Worm (Caenorhabditis elegans) whole organism, L1 larva: ENCODE measurements around the gene C45B11.2.

Experiments
- C16A3.4 ChIP-seq: fragments of 150-350 bp; optimal IDR thresholded peaks from 2 replicates; lab custom pipeline; 2014; ENCODE audit warnings: missing biosample characterization, missing genetic modification characterization
- F16B12.6 ChIP-seq: fragments of 150-350 bp; optimal IDR thresholded peaks from 2 replicates; lab custom pipeline; 2014; ENCODE audit warnings: missing biosample characterization, missing genetic modification characterization
- alr-1 ChIP-seq: fragments of 200-800 bp; sonication (Bioruptor generic); optimal IDR thresholded peaks from 2 replicates; lab custom pipeline; 2018; ENCODE audit warnings: borderline replicate concordance, mild to moderate bottlenecking, missing genetic modification characterization, missing compliant biosample characterization
- aly-2 ChIP-seq: fragments of 150-350 bp; optimal IDR thresholded peaks from 2 replicates; lab custom pipeline; 2014; ENCODE audit warnings: missing biosample characterization, missing genetic modification characterization
- blmp-1 ChIP-seq: fragments of 150-350 bp; optimal IDR thresholded peaks from 2 replicates; lab custom pipeline; 2014; ENCODE audit warnings: missing biosample characterization, missing genetic modification characterization
- ceh-8 ChIP-seq: fragments of 200-800 bp; sonication (Bioruptor generic); optimal IDR thresholded peaks from 2 replicates; lab custom pipeline; 2018; ENCODE audit warnings: mild to moderate bottlenecking, missing genetic modification characterization, moderate library complexity, missing compliant biosample characterization
- ceh-82 ChIP-seq, 3 experiments: fragments of 150-350 bp in 1 of 3; sonication (generic microtip) in 2 of 3; optimal IDR thresholded peaks; 2 replicates each; lab custom pipeline; 2014 to 2017; ENCODE audit warnings: missing biosample characterization in 3 of 3, missing genetic modification characterization in 3 of 3
- elt-3 ChIP-seq, 6 experiments: fragments of 150-350 bp in 1 of 6; sonication (generic microtip); optimal IDR thresholded peaks; 2 replicates each; lab custom pipeline; 2017 to 2018; ENCODE audit warnings: missing biosample characterization in 6 of 6, missing genetic modification characterization in 6 of 6, inconsistent platforms in 1 of 6
- fkh-10 ChIP-seq: sonication (generic microtip); optimal IDR thresholded peaks from 2 replicates; lab custom pipeline; 2017; ENCODE audit warnings: missing biosample characterization, missing genetic modification reagents, missing genetic modification characterization
- fkh-4 ChIP-seq: sonication (generic microtip); optimal IDR thresholded peaks from 2 replicates; lab custom pipeline; 2016; ENCODE audit warnings: missing compliant biosample characterization, missing genetic modification characterization, borderline replicate concordance
- fkh-8 ChIP-seq: sonication (generic microtip); optimal IDR thresholded peaks from 2 replicates; lab custom pipeline; 2016; ENCODE audit warnings: mild to moderate bottlenecking, missing genetic modification characterization, missing compliant biosample characterization
- fos-1 ChIP-seq: fragments of 150-350 bp; optimal IDR thresholded peaks from 2 replicates; lab custom pipeline; 2014; ENCODE audit warnings: missing biosample characterization, missing genetic modification characterization
- grh-1 ChIP-seq: fragments of 200-800 bp; sonication (Bioruptor generic); IDR thresholded peaks from 2 replicates; pipeline ENCODE4 v1.3.6; 2022; ENCODE audit warnings: missing genetic modification reagents, missing genetic modification characterization, missing compliant biosample characterization
- hlh-17 ChIP-seq: fragments of 200-800 bp; sonication (Bioruptor generic); optimal IDR thresholded peaks from 2 replicates; lab custom pipeline; 2018; ENCODE audit warnings: missing genetic modification characterization, mild to moderate bottlenecking, missing compliant biosample characterization, moderate library complexity, borderline replicate concordance
- hpl-2 ChIP-seq: fragments of 150-350 bp; optimal IDR thresholded peaks from 2 replicates; lab custom pipeline; 2014; ENCODE audit warnings: missing biosample characterization, missing genetic modification reagents, missing genetic modification characterization
- jun-1 ChIP-seq: fragments of 150-350 bp; optimal IDR thresholded peaks from 2 replicates; lab custom pipeline; 2014; ENCODE audit warnings: missing biosample characterization, missing genetic modification reagents, missing genetic modification characterization
- lin-13 ChIP-seq: fragments of 150-350 bp; optimal IDR thresholded peaks from 2 replicates; lab custom pipeline; 2014; ENCODE audit warnings: missing biosample characterization, missing genetic modification reagents, missing genetic modification characterization
- lin-15B ChIP-seq: fragments of 150-350 bp; sonication (generic microtip); optimal IDR thresholded peaks from 3 replicates; lab custom pipeline; 2014; ENCODE audit warnings: missing biosample characterization, missing genetic modification characterization
- lin-39 ChIP-seq: fragments of 150-350 bp; optimal IDR thresholded peaks from 2 replicates; lab custom pipeline; 2014; ENCODE audit warnings: missing biosample characterization, missing genetic modification reagents, missing genetic modification characterization
- lir-3 ChIP-seq: sonication (generic microtip); optimal IDR thresholded peaks from 2 replicates; lab custom pipeline; 2016; ENCODE audit warnings: mild to moderate bottlenecking, missing genetic modification characterization, moderate library complexity, missing compliant biosample characterization; ENCODE audit not compliant: poor library complexity
- lsy-2 ChIP-seq, 2 experiments: fragments of 150-350 bp; optimal IDR thresholded peaks; 2 replicates each; lab custom pipeline; 2014; ENCODE audit warnings: missing biosample characterization in 2 of 2, missing genetic modification characterization in 2 of 2
- mab-9 ChIP-seq: fragments of 200-800 bp; sonication (Bioruptor generic); IDR thresholded peaks from 2 replicates; pipeline ENCODE4 v1.3.6; 2022; ENCODE audit warnings: missing genetic modification reagents, missing genetic modification characterization, missing compliant biosample characterization
- nhr-11 ChIP-seq: fragments of 150-350 bp; optimal IDR thresholded peaks from 2 replicates; lab custom pipeline; 2014; ENCODE audit warnings: missing biosample characterization, missing genetic modification characterization
- nhr-12 ChIP-seq: sonication (generic microtip); optimal IDR thresholded peaks from 2 replicates; lab custom pipeline; 2017; ENCODE audit warnings: missing biosample characterization, missing genetic modification characterization
- nhr-237 ChIP-seq: fragments of 150-350 bp; optimal IDR thresholded peaks from 2 replicates; lab custom pipeline; 2014; ENCODE audit warnings: missing biosample characterization, missing genetic modification characterization
- nhr-71 ChIP-seq: sonication (generic microtip); optimal IDR thresholded peaks from 2 replicates; lab custom pipeline; 2016; ENCODE audit warnings: mild to moderate bottlenecking, missing genetic modification characterization, moderate library complexity, missing compliant biosample characterization
- nhr-84 ChIP-seq: sonication (generic microtip); optimal IDR thresholded peaks from 2 replicates; lab custom pipeline; 2017; ENCODE audit warnings: missing biosample characterization, missing genetic modification characterization
- nhr-85 ChIP-seq: sonication (generic microtip); peaks from one replicate; lab custom pipeline; 2016; ENCODE audit warnings: missing genetic modification characterization, inconsistent platforms, missing compliant biosample characterization
- pag-3 ChIP-seq: sonication (generic microtip); optimal IDR thresholded peaks from 2 replicates; lab custom pipeline; 2017; ENCODE audit warnings: missing genetic modification characterization, mild to moderate bottlenecking, missing compliant biosample characterization, antibody characterized with exemption, borderline replicate concordance; ENCODE audit not compliant: insufficient read depth
- pax-3 ChIP-seq: fragments of 200-800 bp; sonication (Bioruptor generic); optimal IDR thresholded peaks from 2 replicates; lab custom pipeline; 2018; ENCODE audit warnings: mild to moderate bottlenecking, missing genetic modification characterization, moderate library complexity, missing compliant biosample characterization
- pqm-1 ChIP-seq: sonication (generic microtip); optimal IDR thresholded peaks from 3 replicates; lab custom pipeline; 2017; ENCODE audit warnings: missing biosample characterization, missing genetic modification characterization
- sox-4 ChIP-seq: sonication (generic microtip); optimal IDR thresholded peaks from 2 replicates; lab custom pipeline; 2016; ENCODE audit warnings: missing genetic modification characterization, missing compliant biosample characterization
- sptf-1 ChIP-seq: fragments of 150-350 bp; optimal IDR thresholded peaks from 2 replicates; lab custom pipeline; 2014; ENCODE audit warnings: missing biosample characterization, missing genetic modification characterization
- sup-37 ChIP-seq: fragments of 200-800 bp; sonication (Bioruptor generic); optimal IDR thresholded peaks from 2 replicates; lab custom pipeline; 2018; ENCODE audit warnings: mild to moderate bottlenecking, missing genetic modification characterization, missing compliant biosample characterization
- tlp-1 ChIP-seq: fragments of 150-350 bp; optimal IDR thresholded peaks from 2 replicates; lab custom pipeline; 2014; ENCODE audit warnings: missing biosample characterization, missing genetic modification characterization
- unc-130 ChIP-seq: fragments of 150-350 bp; optimal IDR thresholded peaks from 2 replicates; lab custom pipeline; 2017; ENCODE audit warnings: missing biosample characterization, missing genetic modification characterization, inconsistent platforms
- xbp-1 ChIP-seq: sonication (generic microtip); optimal IDR thresholded peaks from 2 replicates; lab custom pipeline; 2016; ENCODE audit warnings: missing genetic modification characterization, missing compliant biosample characterization
- zag-1 ChIP-seq: fragments of 150-350 bp; optimal IDR thresholded peaks from 2 replicates; lab custom pipeline; 2014; ENCODE audit warnings: missing biosample characterization, missing genetic modification characterization
- zip-4 ChIP-seq: fragments of 200-800 bp; sonication (Bioruptor generic); optimal IDR thresholded peaks from 2 replicates; lab custom pipeline; 2018; ENCODE audit warnings: mild to moderate bottlenecking, missing genetic modification characterization, moderate library complexity, missing compliant biosample characterization
- ztf-4 ChIP-seq: fragments of 150-350 bp; optimal IDR thresholded peaks from 2 replicates; lab custom pipeline; 2014; ENCODE audit warnings: missing biosample characterization, missing genetic modification characterization

Gene C45B11.2

ce11 chrV:11040473-11040872 is 2.0 kb upstream of the C45B11.2 start, which contains the start of gene C45B11.8:
TSS of gene C45B11.8 (plus strand) at chrV:11040773.
- no peak for TF ChIP-seq pag-3
- TF ChIP-seq sox-4 (tag; lab: Kevin White, UChicago), result no peak
- no peak for TF ChIP-seq tlp-1 (tag; lab: Kevin White, UChicago)
- TF ChIP-seq xbp-1 (tag; lab: Kevin White, UChicago), result no peak
- TF ChIP-seq nhr-12 (tag; lab: Kevin White, UChicago), result no peak
- no peak for TF ChIP-seq nhr-237 (tag; lab: Kevin White, UChicago)
- no peak for TF ChIP-seq nhr-85 (tag; lab: Kevin White, UChicago)
- no peak for TF ChIP-seq lsy-2 (tag; optimal IDR thresholded peaks at IDR 0.05; lab: Kevin White, UChicago)
- no peak for TF ChIP-seq C16A3.4
- no peak for TF ChIP-seq ztf-4 (tag; lab: Kevin White, UChicago)
- no peak for TF ChIP-seq elt-3 (tag; optimal IDR thresholded peaks at IDR 0.05; lab: Kevin White, UChicago)
- no peak for TF ChIP-seq fkh-4
- TF ChIP-seq mab-9 (GFP tag; lab: Robert Waterston, UW), result no peak
- TF ChIP-seq aly-2 (tag; lab: Kevin White, UChicago), result no peak
- TF ChIP-seq nhr-11 (tag; lab: Kevin White, UChicago), result no peak
- TF ChIP-seq pqm-1 (tag; lab: Kevin White, UChicago), result no peak
- no peak for TF ChIP-seq alr-1 (tag; lab: Kevin White, UChicago)
- no peak for TF ChIP-seq grh-1 (GFP tag; lab: Robert Waterston, UW)

- TF ChIP-seq mab-9 (GFP tag; lab: Robert Waterston, UW), result no peak
- TF ChIP-seq nhr-84 (tag; lab: Kevin White, UChicago), result no peak
- TF ChIP-seq zip-4 (GFP tag; lab: Kevin White, UChicago), result no peak
- TF ChIP-seq fkh-8, result no peak
- no peak for TF ChIP-seq jun-1 (tag; lab: Kevin White, UChicago)
- TF ChIP-seq pag-3, result no peak
- TF ChIP-seq nhr-12 (tag; lab: Kevin White, UChicago), result no peak
- TF ChIP-seq sup-37, result no peak
- no peak for TF ChIP-seq sptf-1 (tag; lab: Kevin White, UChicago)
- no peak for TF ChIP-seq zag-1 (tag; lab: Kevin White, UChicago)
- TF ChIP-seq hpl-2 (GFP tag; lab: Kevin White, UChicago), result no peak
- TF ChIP-seq pax-3 (tag; lab: Kevin White, UChicago), result no peak
- no peak for TF ChIP-seq blmp-1 (tag; lab: Kevin White, UChicago)
- TF ChIP-seq fos-1 (tag; lab: Kevin White, UChicago), result no peak
Observed at ce11 chrV:11041499-11041898, 1.0 kb upstream of the C45B11.2 start, which contains the start of gene C45B11.5. TSS of gene C45B11.5 (plus strand) at chrV:11041799.

ce11 chrV:11043767-11044166 is 1.3 kb downstream of the C45B11.2 start, which contains the start of gene C45B11.6:
TSS of gene C45B11.6 (plus strand) at chrV:11044067.
- TF ChIP-seq sup-37 (no peak), ceh-82 (tag; optimal IDR thresholded peaks at IDR 0.05; lab: Kevin White, UChicago) (no peak), F16B12.6 (no peak), lin-13 (no peak), lin-15B (tag; lab: Kevin White, UChicago) (no peak), blmp-1 (tag; lab: Kevin White, UChicago) (no peak), nhr-71 (tag; lab: Kevin White, UChicago) (no peak), ceh-8 (no peak), hlh-17 (GFP tag; lab: Kevin White, UChicago) (no peak), lir-3 (tag; lab: Kevin White, UChicago) (no peak), lin-39 (tag; lab: Kevin White, UChicago) (no peak), unc-130 (no peak), fkh-10 (GFP tag; lab: Kevin White, UChicago) (no peak)
